Worm (Caenorhabditis elegans) whole organism, late embryonic: ENCODE measurements around the gene lgg-3.

Experiments used
- C38D4.7 ChIP-seq: fragments of 200-800 bp; sonication (Bioruptor generic); optimal IDR thresholded peaks from 2 replicates; lab custom pipeline; 2018; ENCODE audit warnings: mild to moderate bottlenecking, missing genetic modification characterization, moderate library complexity, missing compliant biosample characterization
- K09A11.1 ChIP-seq: sonication (generic microtip); optimal IDR thresholded peaks from 2 replicates; lab custom pipeline; 2017; ENCODE audit warnings: antibody characterized with exemption, mild to moderate bottlenecking, missing genetic modification characterization, missing compliant biosample characterization; ENCODE audit not compliant: insufficient read depth
- ceh-14 ChIP-seq: sonication (generic microtip); optimal IDR thresholded peaks from 2 replicates; lab custom pipeline; 2016; ENCODE audit warnings: missing genotype, missing genetic modification characterization, missing compliant biosample characterization
- ceh-31 ChIP-seq: sonication (generic microtip); optimal IDR thresholded peaks from 2 replicates; lab custom pipeline; 2016; ENCODE audit warnings: missing genetic modification characterization, missing compliant biosample characterization
- ceh-34 ChIP-seq: sonication (generic microtip); optimal IDR thresholded peaks from 2 replicates; lab custom pipeline; 2016; ENCODE audit warnings: mild to moderate bottlenecking, missing genetic modification characterization, missing compliant biosample characterization
- ceh-45 ChIP-seq: fragments of 200-800 bp; sonication (Bioruptor generic); IDR thresholded peaks from 2 replicates; pipeline ENCODE4 v1.3.6; 2022; ENCODE audit warnings: missing genetic modification reagents, missing genetic modification characterization, missing compliant biosample characterization
- ets-4 ChIP-seq: sonication (generic microtip); optimal IDR thresholded peaks from 2 replicates; lab custom pipeline; 2016; ENCODE audit warnings: missing genetic modification characterization, missing compliant biosample characterization
- eyg-1 ChIP-seq: sonication (generic microtip); optimal IDR thresholded peaks from 2 replicates; lab custom pipeline; 2016; ENCODE audit warnings: missing genotype, missing genetic modification characterization, missing compliant biosample characterization
- fkh-6 ChIP-seq: sonication (generic microtip); optimal IDR thresholded peaks from 2 replicates; lab custom pipeline; 2016; ENCODE audit warnings: missing genetic modification characterization, missing compliant biosample characterization
- hlh-30 ChIP-seq: sonication (generic microtip); optimal IDR thresholded peaks from 2 replicates; lab custom pipeline; 2017; ENCODE audit warnings: antibody characterized with exemption, missing genetic modification characterization, missing compliant biosample characterization; ENCODE audit not compliant: insufficient read depth
- hlh-6 ChIP-seq: sonication (generic microtip); optimal IDR thresholded peaks from 2 replicates; lab custom pipeline; 2016; ENCODE audit warnings: missing genotype, missing genetic modification characterization, missing compliant biosample characterization
- hlh-8 ChIP-seq: sonication (generic microtip); optimal IDR thresholded peaks from 2 replicates; lab custom pipeline; 2016; ENCODE audit warnings: missing genotype, missing genetic modification characterization, missing compliant biosample characterization
- lim-6 ChIP-seq: sonication (generic microtip); optimal IDR thresholded peaks from 2 replicates; lab custom pipeline; 2016; ENCODE audit warnings: missing genetic modification characterization, missing compliant biosample characterization
- mec-3 ChIP-seq: sonication (generic microtip); optimal IDR thresholded peaks from 2 replicates; lab custom pipeline; 2016; ENCODE audit warnings: borderline replicate concordance, missing genetic modification characterization, missing compliant biosample characterization
- nfya-1 ChIP-seq: sonication (generic microtip); optimal IDR thresholded peaks from 2 replicates; lab custom pipeline; 2017; ENCODE audit warnings: missing genetic modification characterization, mild to moderate bottlenecking, missing compliant biosample characterization, antibody characterized with exemption, moderate library complexity
- nhr-11 ChIP-seq: fragments of 150-350 bp; optimal IDR thresholded peaks from 2 replicates; lab custom pipeline; 2014; ENCODE audit warnings: missing biosample characterization, missing genetic modification characterization
- pag-3 ChIP-seq: sonication (generic microtip); optimal IDR thresholded peaks from 2 replicates; lab custom pipeline; 2016; ENCODE audit warnings: missing compliant biosample characterization, missing genetic modification characterization, borderline replicate concordance
- pax-1 ChIP-seq: fragments of 150-350 bp; optimal IDR thresholded peaks from 2 replicates; lab custom pipeline; 2014; ENCODE audit warnings: missing biosample characterization, missing genetic modification characterization
- pha-4 ChIP-seq: fragments of 150-350 bp; optimal IDR thresholded peaks from 2 replicates; lab custom pipeline; 2018; ENCODE audit warnings: missing biosample characterization, missing genetic modification reagents, missing genetic modification characterization
- ref-2 ChIP-seq: sonication (generic microtip); optimal IDR thresholded peaks from 2 replicates; lab custom pipeline; 2016; ENCODE audit warnings: missing genetic modification characterization, missing compliant biosample characterization
- sdc-2 ChIP-seq: sonication (generic microtip); optimal IDR thresholded peaks from 2 replicates; lab custom pipeline; 2016; ENCODE audit warnings: missing genotype, missing genetic modification characterization, missing compliant biosample characterization
- sox-2 ChIP-seq: fragments of 200-800 bp; sonication (Bioruptor generic); IDR thresholded peaks from 2 replicates; pipeline ENCODE4 v1.3.6; 2022; ENCODE audit warnings: missing genetic modification reagents, missing genetic modification characterization, missing compliant biosample characterization
- tbx-2 ChIP-seq: sonication (generic microtip); optimal IDR thresholded peaks from 2 replicates; lab custom pipeline; 2016; ENCODE audit warnings: missing genetic modification characterization, missing compliant biosample characterization
- unc-3 ChIP-seq, 2 experiments: fragments of 200-800 bp in 1 of 2; sonication (Bioruptor generic) in 1 of 2; sonication (generic microtip) in 1 of 2; conservative IDR thresholded peaks in 1 of 2; optimal IDR thresholded peaks in 1 of 2; 2 replicates each; pipeline versions ENCODE4 v1.3.6 to Lab custom; 2016 to 2022; ENCODE audit warnings: missing compliant biosample characterization in 2 of 2, missing genetic modification characterization in 2 of 2, missing genetic modification reagents in 1 of 2
- unc-42 ChIP-seq: sonication (generic microtip); optimal IDR thresholded peaks from 2 replicates; lab custom pipeline; 2016; ENCODE audit warnings: missing genotype, missing genetic modification characterization, missing compliant biosample characterization
- unc-55 ChIP-seq: sonication (generic microtip); optimal IDR thresholded peaks from 2 replicates; lab custom pipeline; 2017; ENCODE audit warnings: missing biosample characterization, missing genetic modification reagents, missing genetic modification characterization
- unc-86 ChIP-seq: sonication (generic microtip); optimal IDR thresholded peaks from 2 replicates; lab custom pipeline; 2016; ENCODE audit warnings: missing genetic modification characterization, missing compliant biosample characterization
- zip-5 ChIP-seq: sonication (generic microtip); optimal IDR thresholded peaks from 2 replicates; lab custom pipeline; 2016; ENCODE audit warnings: missing genetic modification characterization, missing compliant biosample characterization
- ztf-16 ChIP-seq: sonication (generic microtip); optimal IDR thresholded peaks from 2 replicates; lab custom pipeline; 2017; ENCODE audit warnings: missing genetic modification characterization, missing compliant biosample characterization

Gene lgg-3

DNA sequence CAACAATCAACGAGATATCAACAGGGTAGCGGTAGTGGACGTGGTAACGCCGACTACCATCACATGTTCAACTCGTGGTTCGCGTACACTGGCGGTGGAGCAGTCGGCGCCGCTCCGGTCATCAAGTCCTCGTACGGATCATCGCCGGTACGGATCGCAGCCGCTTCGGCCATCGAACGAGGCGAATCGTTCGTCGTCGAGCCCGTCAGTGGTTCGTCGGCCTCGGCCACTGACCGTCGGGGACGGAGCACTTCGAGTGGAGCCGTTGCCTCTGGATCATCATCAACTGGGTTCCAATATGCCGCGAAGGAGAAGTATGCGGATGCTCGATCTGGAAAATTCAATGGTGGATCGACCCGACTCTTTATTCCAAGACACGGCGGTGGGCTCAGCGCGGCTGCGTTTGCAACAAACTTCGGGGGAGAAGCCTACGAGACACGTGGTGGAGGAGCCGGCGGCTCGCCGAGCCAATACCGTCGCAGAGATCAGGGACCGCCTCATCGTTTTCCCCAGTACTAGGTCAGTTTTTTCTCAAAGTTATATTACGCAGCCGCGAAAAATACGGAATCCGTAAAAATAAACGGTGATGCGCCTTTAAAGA lies 22.3 kb downstream of the lgg-3 start:
- no peak for TF ChIP-seq tbx-2 (tag; lab: Kevin White, UChicago)
- peak; percentile 49 for TF ChIP-seq mec-3 (tag; lab: Kevin White, UChicago)

- TF ChIP-seq unc-86 (tag; lab: Kevin White, UChicago) (no peak), hlh-6 (tag; lab: Kevin White, UChicago) (no peak), tbx-2 (tag; lab: Kevin White, UChicago) (no peak), ceh-14 (no peak), unc-3 (GFP tag; conservative IDR thresholded peaks at IDR 0.05; lab: Robert Waterston, UW) (no peak), unc-3 (tag; optimal IDR thresholded peaks at IDR 0.05; lab: Kevin White, UChicago) (no peak), hlh-30 (tag; lab: Kevin White, UChicago) (no peak)
These were observed 23.6 kb downstream of the lgg-3 start for ce11 chrIII:5674196-5674595.

DNA sequence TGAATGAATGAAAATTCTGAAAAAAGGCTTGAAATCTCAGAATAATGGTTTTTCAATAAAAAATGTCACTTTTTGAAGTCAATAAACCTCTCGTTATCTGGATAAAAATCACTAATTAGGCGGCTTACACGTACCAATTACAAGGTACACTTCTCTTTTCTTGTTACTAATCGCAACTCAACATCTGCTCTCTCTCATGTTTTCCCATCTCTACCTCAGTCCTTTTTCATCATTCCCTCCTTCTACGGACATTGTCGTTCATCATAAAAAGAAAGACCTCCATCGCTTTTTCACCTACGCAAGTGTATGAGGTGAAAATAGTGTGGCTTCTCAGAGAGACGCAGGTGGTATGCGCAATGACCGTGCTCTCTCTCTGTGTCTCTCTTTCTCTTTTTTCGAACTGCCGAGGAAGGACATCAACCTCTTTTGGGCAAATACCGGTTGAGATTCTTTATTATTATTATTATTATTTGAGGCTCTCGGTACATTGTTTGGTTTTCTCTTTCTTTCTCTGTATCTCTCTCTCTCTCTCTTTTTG lies 29.8 kb downstream of the lgg-3 start:
- peak; percentile 30 for TF ChIP-seq nfya-1 (tag; lab: Kevin White, UChicago)
- no peak for TF ChIP-seq pag-3
- TF ChIP-seq tbx-2 (tag; lab: Kevin White, UChicago), result peak; percentile 54
- no peak for TF ChIP-seq pax-1
- TF ChIP-seq unc-55, result peak; percentile 19

DNA sequence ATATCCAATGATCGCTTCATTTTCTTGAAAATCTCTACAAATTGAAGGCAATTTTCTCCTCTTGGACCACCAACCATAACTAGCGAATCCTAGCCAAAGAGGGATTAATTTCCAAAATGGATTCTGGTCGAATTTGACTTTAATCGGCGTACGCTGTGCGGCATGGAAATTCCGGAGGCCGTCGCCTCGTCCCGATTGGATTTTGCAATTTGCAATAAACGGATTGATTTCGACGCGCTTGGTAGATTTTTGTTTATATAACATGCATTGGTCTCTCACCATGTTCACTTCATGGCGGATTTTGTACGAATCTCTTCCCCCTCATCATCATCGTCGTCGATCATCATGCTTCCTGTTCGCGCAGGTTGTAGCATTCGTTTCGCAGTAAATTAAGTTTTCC lies 32.1 kb downstream of the lgg-3 start:
- TF ChIP-seq pag-3, result no peak
- TF ChIP-seq ceh-14, result no peak
- no peak for TF ChIP-seq pha-4 (tag; lab: Kevin White, UChicago)
- TF ChIP-seq unc-3 (GFP tag; conservative IDR thresholded peaks at IDR 0.05; lab: Robert Waterston, UW), result no peak
- TF ChIP-seq unc-3 (tag; optimal IDR thresholded peaks at IDR 0.05; lab: Kevin White, UChicago), result no peak
- no peak for TF ChIP-seq nhr-11
- no peak for TF ChIP-seq fkh-6 (tag; lab: Kevin White, UChicago)
- no peak for TF ChIP-seq eyg-1 (tag; lab: Kevin White, UChicago)
- TF ChIP-seq sdc-2 (tag; lab: Kevin White, UChicago), result no peak
- TF ChIP-seq ceh-31 (tag; lab: Kevin White, UChicago), result peak; percentile 7
- no peak for TF ChIP-seq ceh-45 (GFP tag; lab: Robert Waterston, UW)
- TF ChIP-seq unc-42 (tag; lab: Kevin White, UChicago), result peak; percentile 52
- TF ChIP-seq ceh-34, result no peak
- no peak for TF ChIP-seq lim-6 (tag; lab: Kevin White, UChicago)

DNA sequence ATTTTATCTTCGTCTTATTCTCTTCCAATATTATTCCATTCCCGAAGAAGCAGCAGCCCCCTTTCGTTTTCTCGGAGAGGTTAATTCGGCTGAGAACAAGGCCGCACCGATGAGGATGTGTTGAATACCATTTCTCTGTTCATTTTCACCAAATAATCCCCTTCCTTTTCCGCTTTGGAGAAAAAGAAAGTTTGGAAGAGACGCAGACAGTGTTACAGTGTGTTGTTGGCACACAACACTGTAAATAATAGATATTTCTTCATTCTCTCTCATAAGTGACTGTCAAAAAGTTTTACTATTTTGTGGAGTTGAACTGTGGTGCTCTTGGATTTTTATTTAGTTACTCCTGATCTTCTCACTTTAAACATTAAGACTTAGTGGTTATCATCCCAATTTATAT lies 32.5 kb downstream of the lgg-3 start:
- TF ChIP-seq C38D4.7 (GFP tag; lab: Kevin White, UChicago) (no peak), ets-4 (tag; lab: Kevin White, UChicago) (peak; percentile 23), K09A11.1 (no peak), unc-55 (no peak)
- TF ChIP-seq, all 69 proteins: peak for 1

- TF ChIP-seq fkh-6 (tag; lab: Kevin White, UChicago), result no peak
- no peak for TF ChIP-seq ceh-45 (GFP tag; lab: Robert Waterston, UW)
- TF ChIP-seq sox-2 (GFP tag; lab: Robert Waterston, UW), result no peak
- no peak for TF ChIP-seq ref-2 (tag; lab: Kevin White, UChicago)
- no peak for TF ChIP-seq hlh-8 (tag; lab: Kevin White, UChicago)
- TF ChIP-seq zip-5 (tag; lab: Kevin White, UChicago), result no peak
- no peak for TF ChIP-seq ztf-16 (tag; lab: Kevin White, UChicago)
- TF ChIP-seq hlh-6 (tag; lab: Kevin White, UChicago), result no peak
These were observed 33.9 kb downstream of the lgg-3 start, which contains the start of gene par-3 for ce11 chrIII:5663933-5664332. Gene par-3 (plus strand): TSS chrIII:5664233.
